Worm (Caenorhabditis elegans) whole organism, L4 larva: ENCODE measurements around the gene ifta-2.

Source experiments
- F26F4.8 ChIP-seq: fragments of 200-800 bp; sonication (Bioruptor generic); conservative IDR thresholded peaks from 2 replicates; pipeline ENCODE4 v1.3.6; 2022; ENCODE audit warnings: missing genetic modification characterization, missing compliant biosample characterization
- T20F7.1 ChIP-seq: fragments of 200-800 bp; sonication (Bioruptor generic); optimal IDR thresholded peaks from 2 replicates; lab custom pipeline; 2018; ENCODE audit warnings: mild to moderate bottlenecking, missing genetic modification characterization, missing compliant biosample characterization
- T26A8.4 ChIP-seq: fragments of 200-800 bp; sonication (Bioruptor generic); IDR thresholded peaks from 2 replicates; pipeline ENCODE4 v1.3.6; 2022; ENCODE audit warnings: missing genetic modification characterization, missing compliant biosample characterization
- Y105C5A.15 ChIP-seq: fragments of 200-800 bp; sonication (Bioruptor generic); IDR thresholded peaks from 2 replicates; pipeline ENCODE4 v1.3.6; 2022; ENCODE audit warnings: missing genetic modification characterization, missing compliant biosample characterization
- Y75B8A.6 ChIP-seq: fragments of 200-800 bp; sonication (Bioruptor generic); IDR thresholded peaks from 2 replicates; pipeline ENCODE4 v1.3.6; 2022; ENCODE audit warnings: missing genetic modification reagents, missing genetic modification characterization, missing compliant biosample characterization
- ZK546.5 ChIP-seq, 2 experiments: sonication (generic microtip); optimal IDR thresholded peaks; 2 replicates each; lab custom pipeline; 2017; ENCODE audit warnings: missing biosample characterization in 2 of 2, missing genetic modification characterization in 2 of 2
- aha-1 ChIP-seq: fragments of 150-350 bp; peaks from one replicate; lab custom pipeline; 2014; ENCODE audit warnings: missing biosample characterization, missing genetic modification characterization
- arid-1 ChIP-seq: fragments of 200-800 bp; sonication (Bioruptor generic); conservative IDR thresholded peaks from 2 replicates; pipeline ENCODE4 v1.3.6; 2022; ENCODE audit warnings: missing genetic modification reagents, missing genetic modification characterization, missing compliant biosample characterization
- attf-4 ChIP-seq: sonication (generic microtip); optimal IDR thresholded peaks from 3 replicates; lab custom pipeline; 2017; ENCODE audit warnings: missing biosample characterization, missing genetic modification characterization
- ceh-32 ChIP-seq: sonication (generic microtip); optimal IDR thresholded peaks from 2 replicates; lab custom pipeline; 2016; ENCODE audit warnings: mild to moderate bottlenecking, missing genetic modification characterization, missing compliant biosample characterization; ENCODE audit not compliant: poor library complexity
- ces-1 ChIP-seq: fragments of 150-350 bp; sonication (generic microtip); optimal IDR thresholded peaks from 4 replicates; lab custom pipeline; 2014; ENCODE audit warnings: missing biosample characterization, missing genetic modification reagents, missing genetic modification characterization
- dmd-8 ChIP-seq: fragments of 200-800 bp; sonication (Bioruptor generic); IDR thresholded peaks from 2 replicates; pipeline ENCODE4 v1.3.6; 2022; ENCODE audit warnings: missing genetic modification characterization, missing compliant biosample characterization
- egl-43 ChIP-seq: fragments of 200-800 bp; sonication (Bioruptor generic); IDR thresholded peaks from 2 replicates; pipeline ENCODE4 v1.3.6; 2022; ENCODE audit warnings: missing genetic modification reagents, missing genetic modification characterization, missing compliant biosample characterization
- fkh-10 ChIP-seq: fragments of 150-350 bp; optimal IDR thresholded peaks from 2 replicates; lab custom pipeline; 2014; ENCODE audit warnings: missing biosample characterization, missing genetic modification reagents, missing genetic modification characterization
- hif-1 ChIP-seq, 2 experiments: sonication (generic microtip); optimal IDR thresholded peaks; 2 replicates each; lab custom pipeline; 2016 to 2017; ENCODE audit warnings: missing compliant biosample characterization in 2 of 2, missing genetic modification characterization in 2 of 2, missing genetic modification reagents in 2 of 2, missing genotype in 2 of 2, mild to moderate bottlenecking in 1 of 2
- lin-1 ChIP-seq: fragments of 200-800 bp; sonication (Bioruptor generic); IDR thresholded peaks from 2 replicates; pipeline ENCODE4 v1.3.6; 2022; ENCODE audit warnings: missing genetic modification reagents, missing genetic modification characterization, missing compliant biosample characterization
- lin-38 ChIP-seq: fragments of 200-800 bp; sonication (Bioruptor generic); IDR thresholded peaks from 2 replicates; pipeline ENCODE4 v1.3.6; 2022; ENCODE audit warnings: missing genetic modification reagents, missing genetic modification characterization, missing compliant biosample characterization
- lir-3 ChIP-seq: sonication (generic microtip); optimal IDR thresholded peaks from 2 replicates; lab custom pipeline; 2016; ENCODE audit warnings: mild to moderate bottlenecking, missing genetic modification characterization, missing compliant biosample characterization
- lsy-2 ChIP-seq, 2 experiments: fragments of 150-350 bp in 1 of 2; sonication (generic microtip) in 1 of 2; optimal IDR thresholded peaks; 2 replicates each; lab custom pipeline; 2014 to 2017; ENCODE audit warnings: missing biosample characterization in 2 of 2, missing genetic modification characterization in 2 of 2
- mdl-1 ChIP-seq, 2 experiments: fragments of 150-350 bp in 1 of 2; sonication (generic microtip) in 1 of 2; optimal IDR thresholded peaks; 2 replicates each; lab custom pipeline; 2014 to 2017; ENCODE audit warnings: missing biosample characterization in 2 of 2, missing genetic modification characterization in 2 of 2
- mes-2 ChIP-seq: sonication (generic microtip); optimal IDR thresholded peaks from 2 replicates; lab custom pipeline; 2016; ENCODE audit warnings: missing genotype, mild to moderate bottlenecking, missing genetic modification characterization, missing compliant biosample characterization; ENCODE audit not compliant: poor library complexity, severe bottlenecking
- mxl-3 ChIP-seq: fragments of 200-800 bp; sonication (Bioruptor generic); optimal IDR thresholded peaks from 2 replicates; lab custom pipeline; 2018; ENCODE audit warnings: mild to moderate bottlenecking, missing genetic modification characterization, missing compliant biosample characterization
- nhr-25 ChIP-seq: sonication (generic microtip); optimal IDR thresholded peaks from 2 replicates; lab custom pipeline; 2017; ENCODE audit warnings: missing genetic modification characterization, mild to moderate bottlenecking, missing compliant biosample characterization, antibody characterized with exemption, moderate library complexity, borderline replicate concordance; ENCODE audit not compliant: insufficient read depth
- php-3 ChIP-seq: fragments of 200-800 bp; sonication (Bioruptor generic); IDR thresholded peaks from 2 replicates; pipeline ENCODE4 v1.3.6; 2022; ENCODE audit warnings: missing genetic modification reagents, missing genetic modification characterization, missing compliant biosample characterization
- rbr-2 ChIP-seq: sonication (generic microtip); optimal IDR thresholded peaks from 2 replicates; lab custom pipeline; 2016; ENCODE audit warnings: missing genotype, missing genetic modification characterization, missing compliant biosample characterization
- snpc-4 ChIP-seq: fragments of 150-350 bp; optimal IDR thresholded peaks from 2 replicates; lab custom pipeline; 2014; ENCODE audit warnings: missing biosample characterization, missing genetic modification characterization
- spr-3 ChIP-seq: fragments of 200-800 bp; sonication (Bioruptor generic); optimal IDR thresholded peaks from 2 replicates; lab custom pipeline; 2018; ENCODE audit warnings: mild to moderate bottlenecking, missing genetic modification characterization, missing compliant biosample characterization
- tra-1 ChIP-seq: fragments of 200-800 bp; sonication (Bioruptor generic); IDR thresholded peaks from 2 replicates; pipeline ENCODE4 v1.3.6; 2022; ENCODE audit warnings: missing genetic modification reagents, missing genetic modification characterization, missing compliant biosample characterization
- unc-130 ChIP-seq: sonication (generic microtip); optimal IDR thresholded peaks from 2 replicates; lab custom pipeline; 2016; ENCODE audit warnings: missing genetic modification reagents, missing genetic modification characterization, missing compliant biosample characterization
- unc-62 ChIP-seq, 3 experiments: fragments of 150-350 bp in 1 of 3; sonication (generic microtip); optimal IDR thresholded peaks in 2 of 3; peaks in 1 of 3; 1 replicate in 1 of 3; 2 replicates in 2 of 3; lab custom pipeline; 2014 to 2017; ENCODE audit warnings: missing biosample characterization in 3 of 3, missing genetic modification characterization in 3 of 3, missing genetic modification reagents in 3 of 3, missing genotype in 1 of 3
- zfp-3 ChIP-seq: fragments of 200-800 bp; sonication (Bioruptor generic); conservative IDR thresholded peaks from 2 replicates; pipeline ENCODE4 v1.3.6; 2022; ENCODE audit warnings: missing genetic modification reagents, missing genetic modification characterization, missing compliant biosample characterization
- ztf-7 ChIP-seq: fragments of 150-350 bp; optimal IDR thresholded peaks from 2 replicates; lab custom pipeline; 2014; ENCODE audit warnings: missing biosample characterization, missing genetic modification characterization

ifta-2 gene

ce11 chrIV:17316398-17316797 lies 14.6 kb upstream of the ifta-2 start, which contains the start of gene C49C3.20:
TSS of gene C49C3.20 (minus strand) at chrIV:17316498.
- TF ChIP-seq mes-2 (no peak), ztf-7 (tag; lab: Kevin White, UChicago) (no peak), T20F7.1 (GFP tag; lab: Kevin White, UChicago) (no peak), nhr-25 (tag; lab: Kevin White, UChicago) (no peak), lir-3 (no peak), aha-1 (tag; lab: Kevin White, UChicago) (peak; percentile 60)

ce11 chrIV:17311842-17312241 lies 10.0 kb upstream of the ifta-2 start, which contains the start of gene snf-9:
TSS of gene snf-9 (plus strand) at chrIV:17312142.
- TF ChIP-seq unc-62 (GFP tag; optimal IDR thresholded peaks at IDR 0.05 in 1 of 2; lab: Kevin White, UChicago) (peak in 1 of 2 experiments; percentile 15), unc-62 (tag; optimal IDR thresholded peaks at IDR 0.05; lab: Kevin White, UChicago) (no peak), Y75B8A.6 (no peak), arid-1 (GFP tag; lab: Robert Waterston, UW) (no peak), lin-38 (no peak), zfp-3 (GFP tag; lab: Robert Waterston, UW) (no peak)

ce11 chrIV:17308211-17308610 lies 6.4 kb upstream of the ifta-2 start, which contains the start of gene T28F3.9:
TSS of gene T28F3.9 (plus strand) at chrIV:17308511.
- TF ChIP-seq snpc-4 (tag; lab: Kevin White, UChicago) (no peak), ZK546.5 (tag; optimal IDR thresholded peaks at IDR 0.05; lab: Kevin White, UChicago) (no peak), lin-38 (no peak), ceh-32 (tag; lab: Kevin White, UChicago) (no peak), attf-4 (tag; lab: Kevin White, UChicago) (no peak), egl-43 (GFP tag; lab: Robert Waterston, UW) (no peak), T26A8.4 (GFP tag; lab: Robert Waterston, UW) (no peak)

ce11 chrIV:17307223-17307622 lies 5.4 kb upstream of the ifta-2 start, which contains the start of gene T28F3.8:
TSS of gene T28F3.8 (minus strand) at chrIV:17307323.
- peak; percentile 82 for TF ChIP-seq php-3

ce11 chrIV:17294489-17294888 lies 7.3 kb downstream of the ifta-2 start, which contains the start of gene T28F3.5:
TSS of gene T28F3.5 (plus strand) at chrIV:17294789.
- peak; percentile 1 for TF ChIP-seq aha-1 (tag; lab: Kevin White, UChicago)
- no peak for TF ChIP-seq F26F4.8

ce11 chrIV:17293679-17294078 lies 8.2 kb downstream of the ifta-2 start:
- TF ChIP-seq spr-3 (no peak), unc-130 (GFP tag; lab: Kevin White, UChicago) (no peak), dmd-8 (GFP tag; lab: Robert Waterston, UW) (no peak), hif-1 (tag; optimal IDR thresholded peaks at IDR 0.05; lab: Kevin White, UChicago) (no peak), fkh-10 (GFP tag; lab: Kevin White, UChicago) (peak; percentile 20), Y75B8A.6 (no peak), ces-1 (GFP tag; lab: Kevin White, UChicago) (no peak), rbr-2 (tag; lab: Kevin White, UChicago) (peak; percentile 38), mdl-1 (tag; optimal IDR thresholded peaks at IDR 0.05; lab: Kevin White, UChicago) (no peak), Y105C5A.15 (no peak), lin-1 (GFP tag; lab: Robert Waterston, UW) (no peak), tra-1 (GFP tag; lab: Robert Waterston, UW) (no peak), lsy-2 (tag; optimal IDR thresholded peaks at IDR 0.05; lab: Kevin White, UChicago) (no peak), mxl-3 (no peak), zfp-3 (GFP tag; lab: Robert Waterston, UW) (no peak)
